Worm (Caenorhabditis elegans): ENCODE data around the gene F09E5.8.
A peak's percentile ranks its signal among the peaks of the same experiment; 100 is the strongest.

- TF ChIP-seq sptf-1 (tag; optimal IDR thresholded peaks at IDR 0.05) = no peak
- TF ChIP-seq lin-13 (tag; optimal IDR thresholded peaks at IDR 0.05) = no peak
- TF ChIP-seq cnd-1 (tag; optimal IDR thresholded peaks at IDR 0.05) = no peak
- TF ChIP-seq nhr-28 (tag; optimal IDR thresholded peaks at IDR 0.05) = no peak
- TF ChIP-seq ceh-83 (GFP tag; optimal IDR thresholded peaks at IDR 0.05) = no peak
- no peak for TF ChIP-seq elt-3 (tag; optimal IDR thresholded peaks at IDR 0.05)
- TF ChIP-seq unc-39 (tag; optimal IDR thresholded peaks at IDR 0.05) = no peak
- no peak for TF ChIP-seq flh-1 (GFP tag; optimal IDR thresholded peaks at IDR 0.05)
- TF ChIP-seq mls-2 (tag; optimal IDR thresholded peaks at IDR 0.05) = no peak
- TF ChIP-seq ztf-11 (tag; optimal IDR thresholded peaks at IDR 0.05) = no peak
- TF ChIP-seq unc-62 (GFP tag; optimal IDR thresholded peaks at IDR 0.05) = no peak
- TF ChIP-seq pha-4 (tag; optimal IDR thresholded peaks at IDR 0.05) = no peak
- no peak for TF ChIP-seq unc-120 (tag; optimal IDR thresholded peaks at IDR 0.05; ENCODE audit: poor library complexity, severe bottlenecking)
- peak; percentile 18 for TF ChIP-seq blmp-1 (tag; optimal IDR thresholded peaks at IDR 0.05)
These were observed 48.7 kb downstream of the F09E5.8 start, which contains the start of gene mog-5 for ce11 chrII:5399201-5399600.

Data from whole organism, mixed stage, embryonic.